Fruit fly (Drosophila melanogaster) whole organism, embryonic: Measurements from ENCODE around the gene dpr3.

Experiments used
- CG10543 ChIP-seq: fragments of 200-800 bp; sonication (Bioruptor generic); optimal IDR thresholded peaks from 3 replicates; lab custom pipeline; 2017; ENCODE audit warnings: missing biosample characterization, mild to moderate bottlenecking, missing genetic modification characterization, moderate library complexity
- CG10979 ChIP-seq: fragments of 200-800 bp; sonication (Bioruptor generic); optimal IDR thresholded peaks from 2 replicates; lab custom pipeline; 2018; ENCODE audit warnings: missing biosample characterization, mild to moderate bottlenecking, missing genetic modification characterization, moderate library complexity
- CG11398 ChIP-seq: fragments of 200-800 bp; sonication (Bioruptor generic); optimal IDR thresholded peaks from 2 replicates; lab custom pipeline; 2016; ENCODE audit warnings: missing biosample characterization, missing genetic modification characterization
- CG14667 ChIP-seq: fragments of 200-800 bp; sonication (Bioruptor generic); IDR thresholded peaks from 2 replicates; pipeline ENCODE4 v1.3.6; 2022; ENCODE audit warnings: missing biosample characterization, missing genetic modification characterization
- CG16815 ChIP-seq: fragments of 200-800 bp; sonication (Bioruptor generic); optimal IDR thresholded peaks from 3 replicates; lab custom pipeline; 2017; ENCODE audit warnings: missing biosample characterization, mild to moderate bottlenecking, missing genetic modification characterization
- CG18764 ChIP-seq: fragments of 200-800 bp; sonication (Bioruptor generic); optimal IDR thresholded peaks from 3 replicates; lab custom pipeline; 2016; ENCODE audit warnings: missing biosample characterization, missing genetic modification characterization
- CG3065 ChIP-seq: fragments of 200-800 bp; sonication (Bioruptor generic); optimal IDR thresholded peaks from 2 replicates; lab custom pipeline; 2016; ENCODE audit warnings: missing biosample characterization, missing genetic modification characterization
- CG31441 ChIP-seq: fragments of 200-800 bp; sonication (Bioruptor generic); IDR thresholded peaks from 2 replicates; pipeline ENCODE4 v1.3.6; 2022; ENCODE audit warnings: missing biosample characterization, missing genetic modification characterization
- CG3838 ChIP-seq: fragments of 200-800 bp; sonication (Bioruptor generic); optimal IDR thresholded peaks from 3 replicates; lab custom pipeline; 2016; ENCODE audit warnings: missing biosample characterization, missing genetic modification characterization
- CG3847 ChIP-seq: fragments of 200-800 bp; sonication (Bioruptor generic); IDR thresholded peaks from 2 replicates; pipeline ENCODE4 v1.3.6; 2022; ENCODE audit warnings: missing biosample characterization, missing genetic modification characterization
- CG4424 ChIP-seq: fragments of 200-800 bp; sonication (Bioruptor generic); optimal IDR thresholded peaks from 3 replicates; lab custom pipeline; 2016; ENCODE audit warnings: missing biosample characterization, missing genetic modification characterization
- CG4820 ChIP-seq: fragments of 200-800 bp; sonication (Bioruptor generic); optimal IDR thresholded peaks from 3 replicates; lab custom pipeline; 2016; ENCODE audit warnings: missing biosample characterization, missing genetic modification characterization
- CG4854 ChIP-seq: fragments of 200-800 bp; sonication (Bioruptor generic); optimal IDR thresholded peaks from 2 replicates; lab custom pipeline; 2016; ENCODE audit warnings: missing biosample characterization, missing genetic modification characterization, inconsistent platforms
- CG5180 ChIP-seq: fragments of 200-800 bp; sonication (Bioruptor generic); optimal IDR thresholded peaks from 3 replicates; lab custom pipeline; 2017; ENCODE audit warnings: missing biosample characterization, missing genetic modification characterization, mild to moderate bottlenecking, moderate library complexity, missing genetic modification reagents
- CG7963 ChIP-seq: fragments of 200-800 bp; sonication (Bioruptor generic); IDR thresholded peaks from 3 replicates; pipeline ENCODE4 v1.3.6; 2022; ENCODE audit warnings: missing biosample characterization, missing genetic modification characterization; ENCODE audit not compliant: partially characterized antibody
- CG8290 ChIP-seq, 3 experiments: fragments of 200-800 bp; sonication (Bioruptor generic); optimal IDR thresholded peaks; 2 replicates each; lab custom pipeline; 2016 to 2019; ENCODE audit warnings: missing biosample characterization in 3 of 3, missing genetic modification characterization in 3 of 3, mild to moderate bottlenecking in 2 of 3, moderate library complexity in 1 of 3
- CG8944 ChIP-seq: fragments of 200-800 bp; sonication (Bioruptor generic); optimal IDR thresholded peaks from 3 replicates; lab custom pipeline; 2016; ENCODE audit warnings: missing biosample characterization, missing genetic modification characterization
- CG9437 ChIP-seq: fragments of 200-800 bp; sonication (Bioruptor generic); optimal IDR thresholded peaks from 2 replicates; lab custom pipeline; 2018; ENCODE audit warnings: missing biosample characterization, mild to moderate bottlenecking, missing genetic modification characterization
- Fer3 ChIP-seq: fragments of 200-800 bp; sonication (Bioruptor generic); optimal IDR thresholded peaks from 2 replicates; lab custom pipeline; 2018; ENCODE audit warnings: missing biosample characterization, mild to moderate bottlenecking, missing genetic modification characterization, moderate library complexity
- MTF-1 ChIP-seq: fragments of 200-800 bp; sonication (Bioruptor generic); optimal IDR thresholded peaks from 2 replicates; lab custom pipeline; 2018; ENCODE audit warnings: missing biosample characterization, mild to moderate bottlenecking, missing genetic modification characterization, borderline replicate concordance
- NFAT ChIP-seq: fragments of 200-800 bp; sonication (Bioruptor generic); IDR thresholded peaks from 2 replicates; pipeline ENCODE4 v1.3.6; 2022; ENCODE audit warnings: missing biosample characterization, missing genetic modification characterization
- PHDP ChIP-seq: fragments of 200-800 bp; sonication (Bioruptor generic); optimal IDR thresholded peaks from 3 replicates; lab custom pipeline; 2018; ENCODE audit warnings: missing biosample characterization, mild to moderate bottlenecking, missing genetic modification characterization, moderate library complexity
- Side ChIP-seq: fragments of 200-800 bp; sonication (Bioruptor generic); optimal IDR thresholded peaks from 2 replicates; lab custom pipeline; 2016; ENCODE audit warnings: missing biosample characterization, missing genetic modification characterization
- Sox102F ChIP-seq: fragments of 200-800 bp; sonication (Bioruptor generic); optimal IDR thresholded peaks from 2 replicates; lab custom pipeline; 2018; ENCODE audit warnings: missing biosample characterization, mild to moderate bottlenecking, missing genetic modification characterization, moderate library complexity
- Spps ChIP-seq: fragments of 200-800 bp; sonication (Bioruptor generic); optimal IDR thresholded peaks from 2 replicates; lab custom pipeline; 2018; ENCODE audit warnings: missing biosample characterization, mild to moderate bottlenecking, missing genetic modification characterization
- Ssrp ChIP-seq: fragments of 200-800 bp; sonication (Bioruptor generic); optimal IDR thresholded peaks from 2 replicates; lab custom pipeline; 2018; ENCODE audit warnings: missing biosample characterization, mild to moderate bottlenecking, missing genetic modification characterization, moderate library complexity
- Trl ChIP-seq, 3 experiments: fragments of >200 bp in 2 of 3; fragments of 200-800 bp in 1 of 3; sonication (Bioruptor generic) in 1 of 3; optimal IDR thresholded peaks; 2 replicates in 1 of 3; 3 replicates in 2 of 3; lab custom pipeline; 2016 to 2017; ENCODE audit warnings: missing biosample characterization in 1 of 3, missing genetic modification characterization in 1 of 3
- Vsx1 ChIP-seq: fragments of 200-800 bp; sonication (Bioruptor generic); optimal IDR thresholded peaks from 2 replicates; lab custom pipeline; 2017; ENCODE audit warnings: missing biosample characterization, mild to moderate bottlenecking, missing genetic modification characterization, missing genetic modification reagents
- chm ChIP-seq: fragments of 200-800 bp; sonication (Bioruptor generic); IDR thresholded peaks from 2 replicates; pipeline ENCODE4 v1.3.6; 2022; ENCODE audit warnings: missing biosample characterization, missing genetic modification characterization
- crc ChIP-seq: fragments of 200-800 bp; sonication (Bioruptor generic); optimal IDR thresholded peaks from 2 replicates; lab custom pipeline; 2016; ENCODE audit warnings: missing biosample characterization, missing genetic modification characterization
- crol ChIP-seq: fragments of 200-800 bp; sonication (Bioruptor generic); IDR thresholded peaks from 2 replicates; pipeline ENCODE4 v1.3.6; 2022; ENCODE audit warnings: missing biosample characterization, missing genetic modification characterization
- gsb-n ChIP-seq: fragments of 200-800 bp; sonication (Bioruptor generic); optimal IDR thresholded peaks from 3 replicates; lab custom pipeline; 2018; ENCODE audit warnings: missing biosample characterization, mild to moderate bottlenecking, missing genetic modification characterization
- nerfin-1 ChIP-seq: fragments of 200-800 bp; sonication (Bioruptor generic); optimal IDR thresholded peaks from 3 replicates; lab custom pipeline; 2019; ENCODE audit warnings: missing biosample characterization, mild to moderate bottlenecking, missing genetic modification characterization, moderate library complexity
- nom ChIP-seq: fragments of 200-800 bp; sonication (Bioruptor generic); optimal IDR thresholded peaks from 2 replicates; lab custom pipeline; 2017; ENCODE audit warnings: missing biosample characterization, missing genetic modification characterization, mild to moderate bottlenecking, moderate library complexity, missing genetic modification reagents
- pho ChIP-seq: fragments of 200-800 bp; sonication (Bioruptor generic); optimal IDR thresholded peaks from 2 replicates; lab custom pipeline; 2016; ENCODE audit warnings: missing biosample characterization, missing genetic modification characterization
- pros ChIP-seq: fragments of 200-800 bp; sonication (Bioruptor generic); optimal IDR thresholded peaks from 3 replicates; lab custom pipeline; 2019; ENCODE audit warnings: missing biosample characterization, mild to moderate bottlenecking, missing genetic modification characterization, moderate library complexity
- row ChIP-seq: fragments of 200-800 bp; sonication (Bioruptor generic); IDR thresholded peaks from 3 replicates; pipeline ENCODE4 v1.3.6; 2022; ENCODE audit warnings: missing biosample characterization, missing genetic modification characterization
- schlank ChIP-seq: fragments of 200-800 bp; sonication (Bioruptor generic); optimal IDR thresholded peaks from 2 replicates; lab custom pipeline; 2018; ENCODE audit warnings: missing biosample characterization, mild to moderate bottlenecking, missing genetic modification characterization
- sens ChIP-seq: fragments of 200-800 bp; sonication (Bioruptor generic); peaks from one replicate; lab custom pipeline; 2016; ENCODE audit warnings: missing biosample characterization, missing genetic modification characterization
- sim ChIP-seq: fragments of 200-800 bp; sonication (Bioruptor generic); IDR thresholded peaks from 2 replicates; pipeline ENCODE4 v1.3.6; 2022; ENCODE audit warnings: missing biosample characterization, missing genetic modification characterization
- tio ChIP-seq: fragments of 200-800 bp; sonication (Bioruptor generic); optimal IDR thresholded peaks from 2 replicates; lab custom pipeline; 2017; ENCODE audit warnings: missing biosample characterization, missing genetic modification characterization, inconsistent platforms
- tll ChIP-seq, 2 experiments: fragments of 200-800 bp in 1 of 2; fragments of >200 bp in 1 of 2; sonication (Bioruptor generic) in 1 of 2; optimal IDR thresholded peaks; 2 replicates each; lab custom pipeline; 2017 to 2019; ENCODE audit warnings: missing biosample characterization in 2 of 2, missing genetic modification characterization in 2 of 2, mild to moderate bottlenecking in 1 of 2, moderate library complexity in 1 of 2
- trem ChIP-seq: fragments of 200-800 bp; optimal IDR thresholded peaks from 3 replicates; lab custom pipeline; 2019; ENCODE audit warnings: missing biosample characterization, mild to moderate bottlenecking, missing genetic modification characterization, moderate library complexity
- trh ChIP-seq: fragments of 200-800 bp; sonication (Bioruptor generic); optimal IDR thresholded peaks from 2 replicates; lab custom pipeline; 2016; ENCODE audit warnings: missing biosample characterization, missing genetic modification characterization
- unpg ChIP-seq: fragments of 200-800 bp; sonication (Bioruptor generic); optimal IDR thresholded peaks from 3 replicates; lab custom pipeline; 2018; ENCODE audit warnings: missing biosample characterization, mild to moderate bottlenecking, missing genetic modification characterization, moderate library complexity
- vnd ChIP-seq: fragments of 200-800 bp; sonication (Bioruptor generic); IDR thresholded peaks from 3 replicates; pipeline ENCODE4 v1.3.6; 2022; ENCODE audit warnings: missing biosample characterization, missing genetic modification characterization; ENCODE audit not compliant: partially characterized antibody
- wdn ChIP-seq: fragments of 200-800 bp; sonication (Bioruptor generic); IDR thresholded peaks from 2 replicates; pipeline ENCODE4 v1.3.6; 2022; ENCODE audit warnings: missing biosample characterization, missing genetic modification characterization

dpr3 gene

dm6 chr2L:2130157-2130987 is 20.7 kb upstream of the dpr3 start, which contains the start of gene Glyp (continued):
- TF ChIP-seq CG31441: peak; percentile 99
- peak; percentile 96 for TF ChIP-seq Ssrp (tag; lab: Kevin White, UChicago)
- TF ChIP-seq CG3838 (GFP tag; lab: Kevin White, UChicago): peak; percentile 66
- peak; percentile 99 for TF ChIP-seq row
- peak; percentile 89 for TF ChIP-seq CG14667 (GFP tag; lab: Robert Waterston, UW)
- TF ChIP-seq crc: peak; percentile 10
- TF ChIP-seq Side (GFP tag; lab: Kevin White, UChicago): peak; percentile 63
- peak; percentile 71; the same call in 1 of the 2 replicates for TF ChIP-seq chm (GFP tag; lab: Robert Waterston, UW)
- peak; percentile 86 for TF ChIP-seq trh
- TF ChIP-seq nerfin-1: peak; percentile 95
- TF ChIP-seq CG16815 (GFP tag; lab: Kevin White, UChicago): peak; percentile 92
- TF ChIP-seq CG8944 (GFP tag; lab: Kevin White, UChicago): peak; percentile 19
- TF ChIP-seq CG4820 (GFP tag; lab: Kevin White, UChicago): peak; percentile 93
- TF ChIP-seq unpg: peak; percentile 98
- TF ChIP-seq NFAT (GFP tag; lab: Robert Waterston, UW): peak; percentile 95
- TF ChIP-seq CG5180: peak; percentile 91
- peak; percentile 93 for TF ChIP-seq CG9437 (GFP tag; lab: Kevin White, UChicago)
- TF ChIP-seq CG10543 (GFP tag; lab: Kevin White, UChicago): peak; percentile 99
- TF ChIP-seq trem (tag; lab: Kevin White, UChicago): peak; percentile 98
- peak; percentile 98 for TF ChIP-seq Trl (optimal IDR thresholded peaks at IDR 0.05; lab: Kevin White, UChicago)
- peak; percentile 78 for TF ChIP-seq Trl (GFP tag; optimal IDR thresholded peaks at IDR 0.05; lab: Kevin White, UChicago)
- TF ChIP-seq PHDP (tag; lab: Kevin White, UChicago): peak; percentile 99
- peak; percentile 95 for TF ChIP-seq nom (GFP tag; lab: Kevin White, UChicago)
- peak; percentile 92 for TF ChIP-seq CG18764 (GFP tag; lab: Kevin White, UChicago)
- TF ChIP-seq sens: peak; percentile 93
- TF ChIP-seq CG8290 (GFP tag; optimal IDR thresholded peaks at IDR 0.05; lab: Kevin White, UChicago): peak; percentile 84
- TF ChIP-seq CG8290 (tag; optimal IDR thresholded peaks at IDR 0.05; lab: Kevin White, UChicago): peak; percentile 68 to 80
- TF ChIP-seq tll (GFP tag; optimal IDR thresholded peaks at IDR 0.05; lab: Kevin White, UChicago): no peak
- TF ChIP-seq Sox102F: peak; percentile 97
- peak; percentile 91 for TF ChIP-seq Spps (tag; lab: Kevin White, UChicago)
- peak; percentile 90 for TF ChIP-seq pho (GFP tag; lab: Kevin White, UChicago)
- peak; percentile 81 for TF ChIP-seq CG3065 (GFP tag; lab: Kevin White, UChicago)
- peak; percentile 97 for TF ChIP-seq Fer3 (tag; lab: Kevin White, UChicago)
- peak; percentile 81 for TF ChIP-seq sim (GFP tag; lab: Robert Waterston, UW)
- no peak for TF ChIP-seq CG11398 (GFP tag; lab: Kevin White, UChicago)
- TF ChIP-seq CG4854 (GFP tag; lab: Kevin White, UChicago): peak; percentile 86
- TF ChIP-seq Vsx1: peak; percentile 95
- TF ChIP-seq CG3847: peak; percentile 94
- peak; percentile 72 for TF ChIP-seq pros
- peak; percentile 97 for TF ChIP-seq CG4424 (GFP tag; lab: Kevin White, UChicago)
- TF ChIP-seq crol (GFP tag; lab: Robert Waterston, UW): peak; percentile 53; the same call in 1 of the 2 replicates
- peak; percentile 96 for TF ChIP-seq tio (GFP tag; lab: Kevin White, UChicago)
- peak; percentile 95 for TF ChIP-seq gsb-n (tag; lab: Kevin White, UChicago)
- TF ChIP-seq wdn: peak; percentile 96
- TF ChIP-seq CG10979: peak; percentile 96
- TF ChIP-seq CG7963 (GFP tag; lab: Robert Waterston, UW): no peak
- peak; percentile 88 for TF ChIP-seq MTF-1 (GFP tag; lab: Kevin White, UChicago)
- TF ChIP-seq vnd: no peak
- peak; percentile 89 for TF ChIP-seq schlank (tag; lab: Kevin White, UChicago)
